Fruit fly (Drosophila melanogaster): ENCODE measurements around the gene CG13083.

The CG13083 gene

DNA sequence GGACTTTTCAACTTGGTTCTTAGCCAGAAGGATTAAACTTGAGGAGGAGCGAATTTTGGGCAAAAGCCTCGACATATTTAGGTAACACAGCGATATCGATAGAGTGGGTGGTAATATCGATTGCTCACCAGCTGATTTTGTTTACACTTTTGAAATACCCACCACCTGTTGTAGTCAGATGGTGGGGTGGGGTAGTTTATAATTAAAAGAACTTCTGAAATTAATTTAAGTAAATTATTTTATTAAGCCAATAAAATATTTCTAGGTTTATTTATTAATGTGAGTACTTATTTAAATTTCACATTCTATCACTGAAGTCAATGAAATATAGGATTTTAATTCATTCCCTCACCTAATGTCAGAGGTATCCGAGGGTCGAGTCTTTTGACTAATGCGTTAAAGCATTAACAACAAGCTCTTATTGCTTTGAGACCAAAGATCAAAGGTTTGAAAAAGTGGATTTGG, 2.7 kb downstream of the CG13083 start, which contains the start of the genes CG10194 and CG18094 (continued):
- no peak for TF ChIP-seq CG2129 (GFP tag; IDR thresholded peaks at IDR 0.05; ENCODE audit: partially characterized antibody)
- no peak; the same call in 1 of the 3 replicates for TF ChIP-seq CG17361 (GFP tag; IDR thresholded peaks at IDR 0.05)
- TF ChIP-seq ac (GFP tag; optimal IDR thresholded peaks at IDR 0.05) = no peak
- TF ChIP-seq MBD-R2 (GFP tag; IDR thresholded peaks at IDR 0.05) = peak; percentile 91
- no peak for TF ChIP-seq CG3726 (GFP tag; IDR thresholded peaks at IDR 0.05)
- peak; percentile 92 for TF ChIP-seq row (GFP tag; IDR thresholded peaks at IDR 0.05)
- TF ChIP-seq Jarid2 (GFP tag; optimal IDR thresholded peaks at IDR 0.05) = no peak
- 0 out of 2 replicates have a peak, but pooled peaks have one; percentile 18 for TF ChIP-seq Adf1 (GFP tag; IDR thresholded peaks at IDR 0.05)
- peak; percentile 47 for TF ChIP-seq nmo (GFP tag; optimal IDR thresholded peaks at IDR 0.05)
- TF ChIP-seq sr (GFP tag; IDR thresholded peaks at IDR 0.05) = no peak
- no peak for TF ChIP-seq CG30431 (GFP tag; optimal IDR thresholded peaks at IDR 0.05)
- peak; percentile 17 for TF ChIP-seq Max (GFP tag; optimal IDR thresholded peaks at IDR 0.05)
- TF ChIP-seq CG12236 (GFP tag; optimal IDR thresholded peaks at IDR 0.05) = no peak
- TF ChIP-seq zf30C (GFP tag; optimal IDR thresholded peaks at IDR 0.05) = no peak
- peak; percentile 40; the same call in 1 of the 3 replicates for TF ChIP-seq CG34422 (GFP tag; IDR thresholded peaks at IDR 0.05)
- TF ChIP-seq Xrp1 (GFP tag; IDR thresholded peaks at IDR 0.05) = peak; percentile 30; the same call in 1 of the 2 replicates
- peak; percentile 29 to 88 for TF ChIP-seq crp (GFP tag; optimal IDR thresholded peaks at IDR 0.05)
- no peak for TF ChIP-seq BtbVII (GFP tag; optimal IDR thresholded peaks at IDR 0.05)
- no peak for TF ChIP-seq cg (GFP tag; optimal IDR thresholded peaks at IDR 0.05)
- TF ChIP-seq hth (optimal IDR thresholded peaks at IDR 0.05) = no peak
- TF ChIP-seq Mrtf (GFP tag; IDR thresholded peaks at IDR 0.05) = no peak
- TF ChIP-seq CG14965 (GFP tag; optimal IDR thresholded peaks at IDR 0.05; ENCODE audit: borderline replicate concordance) = no peak
- no peak for TF ChIP-seq CG3847 (GFP tag; IDR thresholded peaks at IDR 0.05)
- TF ChIP-seq CG13287 (GFP tag; IDR thresholded peaks at IDR 0.05; ENCODE audit: partially characterized antibody) = peak; percentile 75
- TF ChIP-seq CG9817 (tag; optimal IDR thresholded peaks at IDR 0.05) = no peak
- no peak for TF ChIP-seq zfh1 (GFP tag; IDR thresholded peaks at IDR 0.05)
- TF ChIP-seq CG6254 (GFP tag; optimal IDR thresholded peaks at IDR 0.05) = no peak
- peak; percentile 8 for TF ChIP-seq CG7745 (tag; optimal IDR thresholded peaks at IDR 0.05)
- no peak for TF ChIP-seq dm (GFP tag; optimal IDR thresholded peaks at IDR 0.05)
- peak; percentile 18 for TF ChIP-seq Abd-B (GFP tag; optimal IDR thresholded peaks at IDR 0.05)
- no peak for TF ChIP-seq CG1647 (GFP tag; optimal IDR thresholded peaks at IDR 0.05)
- peak; percentile 18 for TF ChIP-seq CG8924 (tag; optimal IDR thresholded peaks at IDR 0.05)
- 0 out of 2 replicates have a peak, but pooled peaks have one; percentile 33 for TF ChIP-seq Atf6 (GFP tag; IDR thresholded peaks at IDR 0.05)
- peak; percentile 15 for TF ChIP-seq CG17829 (tag; optimal IDR thresholded peaks at IDR 0.05)
- peak; percentile 70 for TF ChIP-seq unc-4 (GFP tag; IDR thresholded peaks at IDR 0.05; ENCODE audit: partially characterized antibody)
- no peak for TF ChIP-seq CG10274 (GFP tag; optimal IDR thresholded peaks at IDR 0.05)
- TF ChIP-seq CG18619 (GFP tag; optimal IDR thresholded peaks at IDR 0.05) = no peak
- peak; percentile 64; the same call in 2 of the 3 replicates for TF ChIP-seq CG6791 (GFP tag; IDR thresholded peaks at IDR 0.05; ENCODE audit: partially characterized antibody)
- TF ChIP-seq CG14014 (GFP tag; IDR thresholded peaks at IDR 0.05) = 0 out of 2 replicates have a peak, but pooled peaks have one; percentile 6
- no peak for TF ChIP-seq CG13894 (tag; optimal IDR thresholded peaks at IDR 0.05)
- peak; percentile 55; the same call in 1 of the 2 replicates for TF ChIP-seq seq (GFP tag; IDR thresholded peaks at IDR 0.05)
- TF ChIP-seq Aef1 (GFP tag; IDR thresholded peaks at IDR 0.05) = 0 out of 3 replicates have a peak, but pooled peaks have one; percentile 31
- TF ChIP-seq pros (GFP tag; optimal IDR thresholded peaks at IDR 0.05) = no peak
- TF ChIP-seq usp (GFP tag; optimal IDR thresholded peaks at IDR 0.05) = no peak
- no peak for TF ChIP-seq fd3F (GFP tag; optimal IDR thresholded peaks at IDR 0.05)
- no peak for TF ChIP-seq shn (GFP tag; optimal IDR thresholded peaks at IDR 0.05)
- no peak for TF ChIP-seq CG11093 (GFP tag; IDR thresholded peaks at IDR 0.05)
- no peak for TF ChIP-seq CG4707 (GFP tag; optimal IDR thresholded peaks at IDR 0.05)
- no peak for TF ChIP-seq sim (GFP tag; IDR thresholded peaks at IDR 0.05)
- no peak for TF ChIP-seq C15 (GFP tag; IDR thresholded peaks at IDR 0.05)

All from whole organism, embryonic.